Worm (Caenorhabditis elegans) whole organism, L4 larva: Measurements from ENCODE around the gene sdc-2.

Experiments used
- F10B5.3 ChIP-seq: sonication (generic microtip); optimal IDR thresholded peaks from 2 replicates; lab custom pipeline; 2016; ENCODE audit warnings: mild to moderate bottlenecking, missing genetic modification characterization, missing compliant biosample characterization
- F26F4.8 ChIP-seq: fragments of 200-800 bp; sonication (Bioruptor generic); conservative IDR thresholded peaks from 2 replicates; pipeline ENCODE4 v1.3.6; 2022; ENCODE audit warnings: missing genetic modification characterization, missing compliant biosample characterization
- F37D6.2 ChIP-seq: sonication (generic microtip); optimal IDR thresholded peaks from 2 replicates; lab custom pipeline; 2016; ENCODE audit warnings: mild to moderate bottlenecking, missing genetic modification characterization, missing compliant biosample characterization
- F44E2.7 ChIP-seq: fragments of 200-800 bp; sonication (Bioruptor generic); IDR thresholded peaks from 2 replicates; pipeline ENCODE4 v2.1.2; 2022; ENCODE audit warnings: missing genetic modification characterization, missing compliant biosample characterization
- T26A8.4 ChIP-seq: fragments of 200-800 bp; sonication (Bioruptor generic); IDR thresholded peaks from 2 replicates; pipeline ENCODE4 v1.3.6; 2022; ENCODE audit warnings: missing genetic modification characterization, missing compliant biosample characterization
- Y75B8A.6 ChIP-seq: fragments of 200-800 bp; sonication (Bioruptor generic); IDR thresholded peaks from 2 replicates; pipeline ENCODE4 v1.3.6; 2022; ENCODE audit warnings: missing genetic modification reagents, missing genetic modification characterization, missing compliant biosample characterization
- aha-1 ChIP-seq: fragments of 150-350 bp; peaks from one replicate; lab custom pipeline; 2014; ENCODE audit warnings: missing biosample characterization, missing genetic modification characterization
- ama-1 ChIP-seq: fragments of 150-350 bp; optimal IDR thresholded peaks from 2 replicates; lab custom pipeline; 2014; ENCODE audit warnings: inconsistent platforms, mixed read lengths
- attf-4 ChIP-seq: sonication (generic microtip); optimal IDR thresholded peaks from 3 replicates; lab custom pipeline; 2017; ENCODE audit warnings: missing biosample characterization, missing genetic modification characterization
- ceh-20 ChIP-seq: fragments of 200-800 bp; sonication (Bioruptor generic); IDR thresholded peaks from 2 replicates; pipeline ENCODE4 v1.3.6; 2022; ENCODE audit warnings: missing genetic modification reagents, missing genetic modification characterization, missing compliant biosample characterization
- ceh-32 ChIP-seq: sonication (generic microtip); optimal IDR thresholded peaks from 2 replicates; lab custom pipeline; 2016; ENCODE audit warnings: mild to moderate bottlenecking, missing genetic modification characterization, missing compliant biosample characterization; ENCODE audit not compliant: poor library complexity
- ces-1 ChIP-seq: fragments of 150-350 bp; sonication (generic microtip); optimal IDR thresholded peaks from 4 replicates; lab custom pipeline; 2014; ENCODE audit warnings: missing biosample characterization, missing genetic modification reagents, missing genetic modification characterization
- daf-16 ChIP-seq, 3 experiments: sonication (generic microtip); optimal IDR thresholded peaks; 2 replicates each; lab custom pipeline; 2016 to 2017; ENCODE audit warnings: missing genetic modification characterization in 3 of 3, missing genetic modification reagents in 3 of 3, mild to moderate bottlenecking in 2 of 3, missing compliant biosample characterization in 2 of 3, missing biosample characterization in 1 of 3, moderate library complexity in 1 of 3
- daf-8 ChIP-seq: fragments of 200-800 bp; sonication (Bioruptor generic); IDR thresholded peaks from 2 replicates; pipeline ENCODE4 v1.3.6; 2022; ENCODE audit warnings: missing genetic modification characterization, missing compliant biosample characterization
- dmd-6 ChIP-seq: fragments of 200-800 bp; sonication (Bioruptor generic); IDR thresholded peaks from 2 replicates; pipeline ENCODE4 v1.3.6; 2022; ENCODE audit warnings: missing genetic modification reagents, missing genetic modification characterization, missing compliant biosample characterization
- dpl-1 ChIP-seq: fragments of 150-350 bp; optimal IDR thresholded peaks from 2 replicates; lab custom pipeline; 2014; ENCODE audit warnings: missing biosample characterization, missing genetic modification reagents, missing genetic modification characterization
- dve-1 ChIP-seq: sonication (generic microtip); optimal IDR thresholded peaks from 2 replicates; lab custom pipeline; 2017; ENCODE audit warnings: antibody characterized with exemption, mild to moderate bottlenecking, missing genetic modification characterization, missing compliant biosample characterization; ENCODE audit not compliant: insufficient read depth
- egl-43 ChIP-seq: fragments of 200-800 bp; sonication (Bioruptor generic); IDR thresholded peaks from 2 replicates; pipeline ENCODE4 v1.3.6; 2022; ENCODE audit warnings: missing genetic modification reagents, missing genetic modification characterization, missing compliant biosample characterization
- fkh-10 ChIP-seq: fragments of 150-350 bp; optimal IDR thresholded peaks from 2 replicates; lab custom pipeline; 2014; ENCODE audit warnings: missing biosample characterization, missing genetic modification reagents, missing genetic modification characterization
- fos-1 ChIP-seq: fragments of 150-350 bp; optimal IDR thresholded peaks from 2 replicates; lab custom pipeline; 2014; ENCODE audit warnings: missing biosample characterization, missing genetic modification characterization
- hif-1 ChIP-seq, 2 experiments: sonication (generic microtip); optimal IDR thresholded peaks; 2 replicates each; lab custom pipeline; 2016 to 2017; ENCODE audit warnings: missing compliant biosample characterization in 2 of 2, missing genetic modification characterization in 2 of 2, missing genetic modification reagents in 2 of 2, missing genotype in 2 of 2, mild to moderate bottlenecking in 1 of 2
- hlh-11 ChIP-seq: fragments of 200-800 bp; sonication (Bioruptor generic); optimal IDR thresholded peaks from 2 replicates; lab custom pipeline; 2018; ENCODE audit warnings: mild to moderate bottlenecking, missing genetic modification characterization, missing compliant biosample characterization
- lim-7 ChIP-seq: fragments of 200-800 bp; sonication (Bioruptor generic); IDR thresholded peaks from 2 replicates; pipeline ENCODE4 v1.3.6; 2022; ENCODE audit warnings: missing genetic modification characterization, missing compliant biosample characterization
- lin-1 ChIP-seq: fragments of 200-800 bp; sonication (Bioruptor generic); IDR thresholded peaks from 2 replicates; pipeline ENCODE4 v1.3.6; 2022; ENCODE audit warnings: missing genetic modification reagents, missing genetic modification characterization, missing compliant biosample characterization
- lin-29 ChIP-seq: fragments of 200-800 bp; sonication (Bioruptor generic); IDR thresholded peaks from 2 replicates; pipeline ENCODE4 v1.3.6; 2022; ENCODE audit warnings: missing genetic modification reagents, missing genetic modification characterization, missing compliant biosample characterization
- lin-38 ChIP-seq: fragments of 200-800 bp; sonication (Bioruptor generic); IDR thresholded peaks from 2 replicates; pipeline ENCODE4 v1.3.6; 2022; ENCODE audit warnings: missing genetic modification reagents, missing genetic modification characterization, missing compliant biosample characterization
- mdl-1 ChIP-seq, 2 experiments: fragments of 150-350 bp in 1 of 2; sonication (generic microtip) in 1 of 2; optimal IDR thresholded peaks; 2 replicates each; lab custom pipeline; 2014 to 2017; ENCODE audit warnings: missing biosample characterization in 2 of 2, missing genetic modification characterization in 2 of 2
- mep-1 ChIP-seq: fragments of 150-350 bp; sonication (generic microtip); optimal IDR thresholded peaks from 3 replicates; lab custom pipeline; 2014; ENCODE audit warnings: missing biosample characterization, missing genetic modification characterization
- mxl-2 ChIP-seq: fragments of 200-800 bp; sonication (Bioruptor generic); conservative IDR thresholded peaks from 2 replicates; pipeline ENCODE4 v1.3.6; 2022; ENCODE audit warnings: missing genetic modification reagents, missing genetic modification characterization, missing compliant biosample characterization
- mxl-3 ChIP-seq: fragments of 200-800 bp; sonication (Bioruptor generic); optimal IDR thresholded peaks from 2 replicates; lab custom pipeline; 2018; ENCODE audit warnings: mild to moderate bottlenecking, missing genetic modification characterization, missing compliant biosample characterization
- nhr-102 ChIP-seq: sonication (generic microtip); optimal IDR thresholded peaks from 2 replicates; lab custom pipeline; 2016; ENCODE audit warnings: mild to moderate bottlenecking, missing genetic modification characterization, moderate library complexity, missing compliant biosample characterization
- nhr-28 ChIP-seq: fragments of 150-350 bp; optimal IDR thresholded peaks from 2 replicates; lab custom pipeline; 2014; ENCODE audit warnings: missing biosample characterization, missing genetic modification characterization
- nhr-77 ChIP-seq: fragments of 150-350 bp; optimal IDR thresholded peaks from 2 replicates; lab custom pipeline; 2014; ENCODE audit warnings: missing biosample characterization, missing genetic modification characterization
- php-3 ChIP-seq: fragments of 200-800 bp; sonication (Bioruptor generic); IDR thresholded peaks from 2 replicates; pipeline ENCODE4 v1.3.6; 2022; ENCODE audit warnings: missing genetic modification reagents, missing genetic modification characterization, missing compliant biosample characterization
- pqm-1 ChIP-seq: sonication (generic microtip); optimal IDR thresholded peaks from 2 replicates; lab custom pipeline; 2017; ENCODE audit warnings: missing biosample characterization, missing genetic modification characterization
- sdz-12 ChIP-seq: fragments of 200-800 bp; sonication (Bioruptor generic); optimal IDR thresholded peaks from 2 replicates; lab custom pipeline; 2018; ENCODE audit warnings: mild to moderate bottlenecking, missing genetic modification characterization, missing compliant biosample characterization
- snpc-1.2 ChIP-seq: fragments of 200-800 bp; sonication (Bioruptor generic); IDR thresholded peaks from 2 replicates; pipeline ENCODE4 v1.3.6; 2022; ENCODE audit warnings: missing genetic modification reagents, missing genetic modification characterization, missing compliant biosample characterization
- snpc-4 ChIP-seq: fragments of 150-350 bp; optimal IDR thresholded peaks from 2 replicates; lab custom pipeline; 2014; ENCODE audit warnings: missing biosample characterization, missing genetic modification characterization
- tra-1 ChIP-seq: fragments of 200-800 bp; sonication (Bioruptor generic); IDR thresholded peaks from 2 replicates; pipeline ENCODE4 v1.3.6; 2022; ENCODE audit warnings: missing genetic modification reagents, missing genetic modification characterization, missing compliant biosample characterization
- unc-130 ChIP-seq: sonication (generic microtip); optimal IDR thresholded peaks from 2 replicates; lab custom pipeline; 2016; ENCODE audit warnings: missing genetic modification reagents, missing genetic modification characterization, missing compliant biosample characterization
- unc-62 ChIP-seq, 3 experiments: fragments of 150-350 bp in 1 of 3; sonication (generic microtip); optimal IDR thresholded peaks in 2 of 3; peaks in 1 of 3; 1 replicate in 1 of 3; 2 replicates in 2 of 3; lab custom pipeline; 2014 to 2017; ENCODE audit warnings: missing biosample characterization in 3 of 3, missing genetic modification characterization in 3 of 3, missing genetic modification reagents in 3 of 3, missing genotype in 1 of 3
- zag-1 ChIP-seq: fragments of 150-350 bp; optimal IDR thresholded peaks from 2 replicates; lab custom pipeline; 2014; ENCODE audit warnings: missing biosample characterization, missing genetic modification characterization
- zfp-3 ChIP-seq: fragments of 200-800 bp; sonication (Bioruptor generic); conservative IDR thresholded peaks from 2 replicates; pipeline ENCODE4 v1.3.6; 2022; ENCODE audit warnings: missing genetic modification reagents, missing genetic modification characterization, missing compliant biosample characterization
- zip-2 ChIP-seq: fragments of 150-350 bp; optimal IDR thresholded peaks from 2 replicates; lab custom pipeline; 2014; ENCODE audit warnings: missing biosample characterization, missing genetic modification characterization

sdc-2 gene

ce11 chrX:11501967-11502366, 20.5 kb upstream of the sdc-2 start, which contains the start of gene F29G6.1:
Gene F29G6.1 (plus strand): TSS chrX:11502267.
- TF ChIP-seq unc-62 (GFP tag; optimal IDR thresholded peaks at IDR 0.05 in 1 of 2; lab: Kevin White, UChicago) (peak in 1 of 2 experiments; percentile 42), unc-62 (tag; optimal IDR thresholded peaks at IDR 0.05; lab: Kevin White, UChicago) (no peak), egl-43 (GFP tag; lab: Robert Waterston, UW) (no peak)

ce11 chrX:11507836-11508235, 14.7 kb upstream of the sdc-2 start:
- peak in 1 of 2 experiments; percentile 91 for TF ChIP-seq unc-62 (GFP tag; optimal IDR thresholded peaks at IDR 0.05 in 1 of 2; lab: Kevin White, UChicago)
- TF ChIP-seq unc-62 (tag; optimal IDR thresholded peaks at IDR 0.05; lab: Kevin White, UChicago) = no peak
- TF ChIP-seq lim-7 (GFP tag; lab: Robert Waterston, UW) = no peak
- no peak for TF ChIP-seq F10B5.3 (tag; lab: Kevin White, UChicago)
- TF ChIP-seq daf-8 (GFP tag; lab: Robert Waterston, UW) = no peak
- TF ChIP-seq T26A8.4 (GFP tag; lab: Robert Waterston, UW) = no peak
- TF ChIP-seq nhr-77 (tag; lab: Kevin White, UChicago) = no peak
- TF ChIP-seq attf-4 (tag; lab: Kevin White, UChicago) = no peak
- no peak for TF ChIP-seq Y75B8A.6 (GFP tag; lab: Robert Waterston, UW)

- TF ChIP-seq F44E2.7 = no peak
- peak; percentile 96 for TF ChIP-seq pqm-1 (tag; lab: Kevin White, UChicago)
- TF ChIP-seq snpc-4 (tag; lab: Kevin White, UChicago) = no peak
- 0 out of 2 replicates have a peak, but pooled peaks have one; percentile 24 for TF ChIP-seq lin-1
- no peak for TF ChIP-seq ces-1 (GFP tag; lab: Kevin White, UChicago)
- no peak for TF ChIP-seq mxl-2
- no peak for TF ChIP-seq F26F4.8 (GFP tag; lab: Robert Waterston, UW)
- TF ChIP-seq snpc-1.2 = no peak
- TF ChIP-seq unc-62 (GFP tag; optimal IDR thresholded peaks at IDR 0.05 in 1 of 2; lab: Kevin White, UChicago) = peak in 1 of 2 experiments; percentile 54
- no peak for TF ChIP-seq unc-62 (tag; optimal IDR thresholded peaks at IDR 0.05; lab: Kevin White, UChicago)
- no peak for TF ChIP-seq F37D6.2 (tag; lab: Kevin White, UChicago)
- TF ChIP-seq zag-1 (tag; lab: Kevin White, UChicago) = no peak
- peak; percentile 69 for TF ChIP-seq hlh-11 (tag; lab: Kevin White, UChicago)
- no peak for TF ChIP-seq ceh-32 (tag; lab: Kevin White, UChicago)
- TF ChIP-seq nhr-77 (tag; lab: Kevin White, UChicago) = peak; percentile 39
- TF ChIP-seq php-3 (GFP tag; lab: Robert Waterston, UW) = 0 out of 2 replicates have a peak, but pooled peaks have one; percentile 26
- TF ChIP-seq tra-1 (GFP tag; lab: Robert Waterston, UW) = 0 out of 2 replicates have a peak, but pooled peaks have one; percentile 17
- TF ChIP-seq daf-16 (GFP tag; optimal IDR thresholded peaks at IDR 0.05; lab: Kevin White, UChicago) = no peak
- peak; percentile 81 for TF ChIP-seq daf-16 (tag; optimal IDR thresholded peaks at IDR 0.05; lab: Kevin White, UChicago)
- TF ChIP-seq dve-1 (tag; lab: Kevin White, UChicago) = peak; percentile 57
- peak; percentile 90 for TF ChIP-seq nhr-28 (tag; lab: Kevin White, UChicago)
- no peak for TF ChIP-seq ceh-20
- TF ChIP-seq dmd-6 = peak; percentile 81
- TF ChIP-seq ama-1 (lab: Kevin White, UChicago) = no peak
- peak in 1 of 2 experiments; percentile 24 for TF ChIP-seq mdl-1 (tag; optimal IDR thresholded peaks at IDR 0.05; lab: Kevin White, UChicago)
- TF ChIP-seq mxl-3 (GFP tag; lab: Kevin White, UChicago) = peak; percentile 34
Measured at ce11 chrX:11509547-11509946, 13.0 kb upstream of the sdc-2 start.

ce11 chrX:11511231-11511630, 11.3 kb upstream of the sdc-2 start, which contains the start of gene ccdc-149:
Gene ccdc-149 (minus strand): TSS chrX:11511451.
- TF ChIP-seq nhr-77 (tag; lab: Kevin White, UChicago) = no peak
- TF ChIP-seq mep-1 (tag; lab: Kevin White, UChicago) = peak; percentile 25
- TF ChIP-seq snpc-1.2 = no peak
- TF ChIP-seq fkh-10 (GFP tag; lab: Kevin White, UChicago) = no peak
- no peak for TF ChIP-seq fos-1 (tag; lab: Kevin White, UChicago)
- peak; percentile 7 for TF ChIP-seq nhr-102 (tag; lab: Kevin White, UChicago)
- no peak for TF ChIP-seq hif-1 (tag; optimal IDR thresholded peaks at IDR 0.05; lab: Kevin White, UChicago)
- TF ChIP-seq dpl-1 (GFP tag; lab: Kevin White, UChicago) = no peak
- TF ChIP-seq zip-2 = no peak
- no peak for TF ChIP-seq ama-1 (lab: Kevin White, UChicago)
- no peak for TF ChIP-seq unc-130 (GFP tag; lab: Kevin White, UChicago)
- TF ChIP-seq lin-29 (GFP tag; lab: Robert Waterston, UW) = no peak
- no peak for TF ChIP-seq attf-4 (tag; lab: Kevin White, UChicago)
- no peak for TF ChIP-seq aha-1 (tag; lab: Kevin White, UChicago)
- peak; percentile 5; the same call in 1 of the 2 replicates for TF ChIP-seq dmd-6
- no peak for TF ChIP-seq unc-62 (GFP tag; optimal IDR thresholded peaks at IDR 0.05 in 1 of 2; lab: Kevin White, UChicago)
- no peak for TF ChIP-seq unc-62 (tag; optimal IDR thresholded peaks at IDR 0.05; lab: Kevin White, UChicago)
- TF ChIP-seq sdz-12 = no peak
- no peak for TF ChIP-seq zfp-3 (GFP tag; lab: Robert Waterston, UW)
- TF ChIP-seq lin-38 (GFP tag; lab: Robert Waterston, UW) = no peak
